Worm (Caenorhabditis elegans) whole organism, L4/young adult: ENCODE data around the gene fbxc-44.

Source experiments
- W03F9.2 ChIP-seq: fragments of 150-350 bp; optimal IDR thresholded peaks from 2 replicates; lab custom pipeline; 2014; ENCODE audit warnings: missing biosample characterization, missing genetic modification characterization
- dao-5 ChIP-seq: sonication (generic microtip); optimal IDR thresholded peaks from 2 replicates; lab custom pipeline; 2016; ENCODE audit warnings: missing genotype, missing genetic modification characterization, moderate library complexity, missing compliant biosample characterization
- him-1 ChIP-seq: sonication (generic microtip); optimal IDR thresholded peaks from 2 replicates; lab custom pipeline; 2016; ENCODE audit warnings: missing genotype, missing genetic modification reagents, missing genetic modification characterization, missing compliant biosample characterization

fbxc-44 gene

ce11 chrII:4229106-4229708, 8.3 kb downstream of the fbxc-44 start, which contains the start of gene C16A11.3:
C16A11.3 (plus strand) TSS chrII:4229545.
- TF ChIP-seq him-1 = no peak

ce11 chrII:4228112-4228770, 9.3 kb downstream of the fbxc-44 start:
- TF ChIP-seq W03F9.2 (no peak), dao-5 (tag; lab: Kevin White, UChicago) (no peak), him-1 (no peak)

ce11 chrII:4226598-4227096, 10.9 kb downstream of the fbxc-44 start, which contains the start of gene C16A11.4:
C16A11.4 (plus strand) TSS chrII:4227046.
- no peak for TF ChIP-seq W03F9.2
- no peak for TF ChIP-seq dao-5 (tag; lab: Kevin White, UChicago)
- TF ChIP-seq him-1 = no peak

- no peak for TF ChIP-seq dao-5 (tag; lab: Kevin White, UChicago)
- TF ChIP-seq him-1 = no peak
- TF ChIP-seq W03F9.2 = no peak
Measured at ce11 chrII:4222983-4223382, 14.6 kb downstream of the fbxc-44 start, which contains the start of gene C16A11.5. C16A11.5 (plus strand) TSS chrII:4223305.

ce11 chrII:4222469-4222868, 15.1 kb downstream of the fbxc-44 start:
- TF ChIP-seq him-1 (no peak), dao-5 (tag; lab: Kevin White, UChicago) (no peak), W03F9.2 (no peak)

ce11 chrII:4219062-4219461, 18.5 kb downstream of the fbxc-44 start, which contains the start of gene F31D5.1:
F31D5.1 (plus strand) TSS chrII:4219362.
- no peak for TF ChIP-seq dao-5 (tag; lab: Kevin White, UChicago)
- no peak for TF ChIP-seq him-1
- no peak for TF ChIP-seq W03F9.2

ce11 chrII:4215318-4215717, 22.2 kb downstream of the fbxc-44 start, which contains the start of gene F31D5.2:
F31D5.2 (plus strand) TSS chrII:4215618.
- no peak for TF ChIP-seq dao-5 (tag; lab: Kevin White, UChicago)
- no peak for TF ChIP-seq him-1
- TF ChIP-seq W03F9.2 = no peak

ce11 chrII:4211113-4211512, 26.4 kb downstream of the fbxc-44 start, which contains the start of gene F31D5.7:
F31D5.7 (plus strand) TSS chrII:4211413.
- TF ChIP-seq W03F9.2 (no peak), him-1 (no peak), dao-5 (tag; lab: Kevin White, UChicago) (no peak)

- TF ChIP-seq W03F9.2 = no peak
- TF ChIP-seq him-1 = no peak
- TF ChIP-seq dao-5 (tag; lab: Kevin White, UChicago) = no peak
Measured at ce11 chrII:4209071-4209747, 28.3 kb downstream of the fbxc-44 start, which contains the start of gene F31D5.6. F31D5.6 (plus strand) TSS chrII:4209697.

ce11 chrII:4203729-4204184, 33.8 kb downstream of the fbxc-44 start, which contains the start of gene mth-1:
mth-1 (minus strand) TSS chrII:4203779.
- TF ChIP-seq W03F9.2 (no peak), dao-5 (tag; lab: Kevin White, UChicago) (no peak), him-1 (no peak)

- TF ChIP-seq dao-5 (tag; lab: Kevin White, UChicago) = no peak
- no peak for TF ChIP-seq him-1
- TF ChIP-seq W03F9.2 = no peak
Measured at ce11 chrII:4194127-4194526, 43.4 kb downstream of the fbxc-44 start, which contains the start of gene mth-2. mth-2 (minus strand) TSS chrII:4194314.
